Worm (Caenorhabditis elegans): ENCODE data around the gene Y54G11A.17.

Y54G11A.17 gene

DNA sequence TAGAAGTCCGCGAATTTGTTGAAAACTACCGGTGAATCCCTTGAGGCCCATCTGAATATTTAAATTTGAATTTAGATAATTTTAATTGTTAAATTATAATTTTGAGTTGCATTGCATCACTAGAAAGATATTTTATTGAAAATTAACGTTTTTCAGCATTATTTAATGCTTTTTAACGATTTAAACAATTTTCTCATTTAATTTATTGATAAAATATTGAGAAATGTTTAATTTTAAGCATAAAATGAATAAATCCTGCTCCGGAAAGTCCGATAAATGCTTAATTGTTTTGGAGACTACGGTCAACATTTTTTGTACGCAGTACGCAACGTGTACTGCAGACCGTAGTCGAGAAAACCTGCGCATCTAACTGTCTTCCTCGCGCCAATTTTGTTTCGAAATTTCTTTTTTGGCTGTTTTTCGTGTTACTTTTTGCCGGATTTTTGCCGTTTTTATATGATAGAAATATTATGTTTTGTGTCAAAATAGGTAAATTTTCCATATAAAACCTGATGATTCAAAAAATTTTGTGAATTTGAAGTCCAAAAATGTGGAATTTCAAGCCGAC lies at the start of gene Y54G11A.17, which contains the start of the genes lin-7 and elof-1:
TSS of gene Y54G11A.17 (minus strand) at position 51 of the 568 bp plus-strand sequence.
TSS of gene lin-7 (minus strand) at position 51 of the 568 bp plus-strand sequence.
TSS of gene elof-1 (plus strand) at position 383 of the 568 bp plus-strand sequence.
- peak; percentile 23 for TF ChIP-seq drap-1 (GFP tag; optimal IDR thresholded peaks at IDR 0.05)
- peak; percentile 74 for TF ChIP-seq pha-4 (tag; optimal IDR thresholded peaks at IDR 0.05)
- no peak for TF ChIP-seq unc-39 (tag; optimal IDR thresholded peaks at IDR 0.05)
- TF ChIP-seq lin-13 (tag; optimal IDR thresholded peaks at IDR 0.05): peak; percentile 87
- TF ChIP-seq nhr-12 (tag; optimal IDR thresholded peaks at IDR 0.05): no peak
- TF ChIP-seq nhr-2 (tag; optimal IDR thresholded peaks at IDR 0.05): peak; percentile 63
- peak; percentile 91 for TF ChIP-seq mep-1 (tag; optimal IDR thresholded peaks at IDR 0.05)
- TF ChIP-seq ces-1 (GFP tag; optimal IDR thresholded peaks at IDR 0.05): peak; percentile 90
- peak; percentile 57 for TF ChIP-seq unc-120 (tag; optimal IDR thresholded peaks at IDR 0.05; ENCODE audit: poor library complexity, severe bottlenecking)
- TF ChIP-seq ceh-39 (tag; optimal IDR thresholded peaks at IDR 0.05): peak; percentile 87
- TF ChIP-seq nhr-76 (tag; optimal IDR thresholded peaks at IDR 0.05): no peak
- TF ChIP-seq snpc-4 (tag; optimal IDR thresholded peaks at IDR 0.05): no peak
- no peak for TF ChIP-seq elt-3 (tag; optimal IDR thresholded peaks at IDR 0.05)
- peak; percentile 28 for TF ChIP-seq ceh-43 (GFP tag; optimal IDR thresholded peaks at IDR 0.05)
- peak; percentile 82 for TF ChIP-seq nhr-237 (tag; optimal IDR thresholded peaks at IDR 0.05)
- TF ChIP-seq cnd-1 (tag; optimal IDR thresholded peaks at IDR 0.05): no peak
- TF ChIP-seq unc-62 (GFP tag; optimal IDR thresholded peaks at IDR 0.05): peak; percentile 20
- TF ChIP-seq mls-2 (tag; optimal IDR thresholded peaks at IDR 0.05): peak; percentile 75
- TF ChIP-seq mab-5 (tag; optimal IDR thresholded peaks at IDR 0.05): no peak
- peak; percentile 99 for TF ChIP-seq lsy-2 (tag; optimal IDR thresholded peaks at IDR 0.05)
- TF ChIP-seq M03D4.4 (tag; optimal IDR thresholded peaks at IDR 0.05): peak; percentile 14
- TF ChIP-seq sptf-1 (tag; optimal IDR thresholded peaks at IDR 0.05): peak; percentile 85
- no peak for TF ChIP-seq nhr-28 (tag; optimal IDR thresholded peaks at IDR 0.05)
- no peak for TF ChIP-seq blmp-1 (tag; optimal IDR thresholded peaks at IDR 0.05)
- TF ChIP-seq elt-1 (tag; optimal IDR thresholded peaks at IDR 0.05; ENCODE audit: borderline replicate concordance, insufficient read depth): no peak
- peak; percentile 36 for TF ChIP-seq hlh-1 (tag; optimal IDR thresholded peaks at IDR 0.05)

ce11 chrII:14393766-14394165 lies 44.6 kb upstream of the Y54G11A.17 start:
- TF ChIP-seq sptf-1 (tag; optimal IDR thresholded peaks at IDR 0.05): no peak
- TF ChIP-seq sem-2 (GFP tag; optimal IDR thresholded peaks at IDR 0.05): no peak
- no peak for TF ChIP-seq hlh-1 (tag; optimal IDR thresholded peaks at IDR 0.05)
- TF ChIP-seq flh-1 (GFP tag; optimal IDR thresholded peaks at IDR 0.05): no peak
- no peak for TF ChIP-seq zip-8 (tag; optimal IDR thresholded peaks at IDR 0.05)
- TF ChIP-seq lin-32 (GFP tag; optimal IDR thresholded peaks at IDR 0.05): no peak
- TF ChIP-seq mep-1 (tag; optimal IDR thresholded peaks at IDR 0.05): no peak
- no peak for TF ChIP-seq ceh-83 (GFP tag; optimal IDR thresholded peaks at IDR 0.05)

DNA sequence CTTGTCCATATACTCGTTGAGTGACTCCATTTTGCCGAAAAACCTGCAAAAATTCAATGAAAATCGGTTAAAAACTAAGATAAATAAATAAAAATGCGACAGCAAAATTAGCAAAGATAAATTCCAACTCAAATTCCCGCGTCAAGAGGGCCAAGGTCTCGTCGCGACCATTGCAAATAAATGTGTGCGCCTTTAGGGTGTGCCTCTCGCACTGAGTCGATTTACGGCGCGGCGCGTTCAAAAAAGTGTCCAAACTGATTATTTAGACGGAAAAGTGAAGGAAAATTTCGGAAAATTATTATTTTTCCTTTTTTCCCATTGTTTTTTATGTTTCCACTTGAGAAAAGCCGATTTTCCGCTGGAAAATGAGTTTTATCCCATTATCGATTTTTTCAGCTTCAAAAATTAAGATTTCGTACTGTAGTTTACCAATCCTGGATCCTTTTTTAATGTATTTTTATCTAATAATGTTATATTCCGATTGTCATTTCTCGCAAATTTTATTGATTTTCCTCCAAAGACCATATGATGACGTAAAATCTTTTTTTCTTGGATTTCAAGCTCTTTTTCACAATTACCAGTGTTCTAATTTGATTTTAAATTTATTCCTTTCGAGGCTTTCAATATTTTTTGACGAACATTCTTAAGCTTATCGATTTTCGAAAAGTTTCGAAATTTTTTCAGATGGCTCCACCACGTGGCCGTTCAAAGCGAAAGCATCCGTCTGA lies 41.0 kb upstream of the Y54G11A.17 start, which contains the start of the genes kbp-3 and nurf-1:
TSS of gene kbp-3 (minus strand) at position 43 of the 728 bp plus-strand sequence.
TSS of gene nurf-1 (plus strand) at position 678 of the 728 bp plus-strand sequence.
- TF ChIP-seq sptf-1 (tag; optimal IDR thresholded peaks at IDR 0.05): peak; percentile 21
- no peak for TF ChIP-seq zip-8 (tag; optimal IDR thresholded peaks at IDR 0.05)
- peak; percentile 56 for TF ChIP-seq unc-120 (tag; optimal IDR thresholded peaks at IDR 0.05; ENCODE audit: poor library complexity, severe bottlenecking)
- peak; percentile 15 for TF ChIP-seq ceh-39 (tag; optimal IDR thresholded peaks at IDR 0.05)
- TF ChIP-seq M03D4.4 (tag; optimal IDR thresholded peaks at IDR 0.05): no peak
- TF ChIP-seq cnd-1 (tag; optimal IDR thresholded peaks at IDR 0.05): peak; percentile 1
- no peak for TF ChIP-seq unc-39 (tag; optimal IDR thresholded peaks at IDR 0.05)
- no peak for TF ChIP-seq elt-1 (tag; optimal IDR thresholded peaks at IDR 0.05; ENCODE audit: borderline replicate concordance, insufficient read depth)
- peak; percentile 49 for TF ChIP-seq lin-13 (tag; optimal IDR thresholded peaks at IDR 0.05)
- TF ChIP-seq bed-3 (GFP tag; optimal IDR thresholded peaks at IDR 0.05): no peak
- TF ChIP-seq ceh-43 (GFP tag; optimal IDR thresholded peaks at IDR 0.05): no peak
- TF ChIP-seq elt-3 (tag; optimal IDR thresholded peaks at IDR 0.05): no peak
- TF ChIP-seq flh-1 (GFP tag; optimal IDR thresholded peaks at IDR 0.05): no peak
- peak; percentile 57 for TF ChIP-seq ces-1 (GFP tag; optimal IDR thresholded peaks at IDR 0.05)
- TF ChIP-seq nhr-2 (tag; optimal IDR thresholded peaks at IDR 0.05): no peak
- TF ChIP-seq pha-4 (tag; optimal IDR thresholded peaks at IDR 0.05): peak; percentile 32
- TF ChIP-seq nhr-28 (tag; optimal IDR thresholded peaks at IDR 0.05): no peak
- no peak for TF ChIP-seq snpc-4 (tag; optimal IDR thresholded peaks at IDR 0.05)
- TF ChIP-seq nhr-12 (tag; optimal IDR thresholded peaks at IDR 0.05): no peak
- TF ChIP-seq lsy-2 (tag; optimal IDR thresholded peaks at IDR 0.05): peak; percentile 62
- TF ChIP-seq hlh-1 (tag; optimal IDR thresholded peaks at IDR 0.05): peak; percentile 37
- peak; percentile 79 for TF ChIP-seq mep-1 (tag; optimal IDR thresholded peaks at IDR 0.05)
- no peak for TF ChIP-seq mls-2 (tag; optimal IDR thresholded peaks at IDR 0.05)
- no peak for TF ChIP-seq nhr-76 (tag; optimal IDR thresholded peaks at IDR 0.05)
- TF ChIP-seq lin-32 (GFP tag; optimal IDR thresholded peaks at IDR 0.05): no peak
- no peak for TF ChIP-seq mab-5 (tag; optimal IDR thresholded peaks at IDR 0.05)
- TF ChIP-seq tbx-8 (GFP tag; optimal IDR thresholded peaks at IDR 0.05): no peak
- peak; percentile 18 for TF ChIP-seq unc-62 (GFP tag; optimal IDR thresholded peaks at IDR 0.05)
- TF ChIP-seq nhr-237 (tag; optimal IDR thresholded peaks at IDR 0.05): peak; percentile 22
- no peak for TF ChIP-seq sem-2 (GFP tag; optimal IDR thresholded peaks at IDR 0.05)
